Fruit fly (Drosophila melanogaster) whole organism, prepupa: ENCODE data around the gene CG3348.
A peak's percentile ranks its signal among the peaks of the same experiment; 100 is the strongest.

Experiments used
- Blimp-1 ChIP-seq: fragments of 200-800 bp; sonication (Bioruptor generic); optimal IDR thresholded peaks from 3 replicates; lab custom pipeline; 2017; ENCODE audit warnings: missing biosample characterization, missing genetic modification characterization, mild to moderate bottlenecking, moderate library complexity, missing genetic modification reagents
- CG10631 ChIP-seq: fragments of 200-800 bp; sonication (Bioruptor generic); optimal IDR thresholded peaks from 2 replicates; lab custom pipeline; 2016; ENCODE audit warnings: missing biosample characterization, missing genetic modification characterization
- CG10669 ChIP-seq: fragments of 200-800 bp; sonication (Bioruptor generic); optimal IDR thresholded peaks from 3 replicates; lab custom pipeline; 2018; ENCODE audit warnings: missing biosample characterization, mild to moderate bottlenecking, missing genetic modification characterization, moderate library complexity
- CG11762 ChIP-seq: fragments of 200-800 bp; sonication (Bioruptor generic); optimal IDR thresholded peaks from 3 replicates; lab custom pipeline; 2016; ENCODE audit warnings: missing biosample characterization, missing genetic modification characterization; ENCODE audit not compliant: insufficient read depth
- CG11902 ChIP-seq: fragments of 200-800 bp; sonication (Bioruptor generic); optimal IDR thresholded peaks from 3 replicates; lab custom pipeline; 2016; ENCODE audit warnings: missing biosample characterization, missing genetic modification characterization
- CG1621 ChIP-seq: fragments of 200-800 bp; sonication (Bioruptor generic); optimal IDR thresholded peaks from 3 replicates; lab custom pipeline; 2018; ENCODE audit warnings: missing biosample characterization, mild to moderate bottlenecking, missing genetic modification characterization
- CG3032 ChIP-seq: fragments of 200-800 bp; optimal IDR thresholded peaks from 2 replicates; lab custom pipeline; 2019; ENCODE audit warnings: missing biosample characterization, mild to moderate bottlenecking, missing genetic modification characterization, moderate library complexity
- CG31627 ChIP-seq: fragments of 200-800 bp; sonication (Bioruptor generic); optimal IDR thresholded peaks from 3 replicates; lab custom pipeline; 2016; ENCODE audit warnings: missing biosample characterization, missing genetic modification characterization
- CG32006 ChIP-seq: fragments of 200-800 bp; sonication (Bioruptor generic); optimal IDR thresholded peaks from 3 replicates; lab custom pipeline; 2017; ENCODE audit warnings: missing biosample characterization, mild to moderate bottlenecking, missing genetic modification characterization
- CG34406 ChIP-seq: fragments of 200-800 bp; sonication (Bioruptor generic); optimal IDR thresholded peaks from 3 replicates; lab custom pipeline; 2016; ENCODE audit warnings: missing biosample characterization, missing genetic modification characterization
- CG3919 ChIP-seq: fragments of 200-800 bp; sonication (Bioruptor generic); optimal IDR thresholded peaks from 3 replicates; lab custom pipeline; 2016; ENCODE audit warnings: missing biosample characterization, missing genetic modification characterization
- CG4318 ChIP-seq: fragments of 200-800 bp; sonication (Bioruptor generic); optimal IDR thresholded peaks from 3 replicates; lab custom pipeline; 2017; ENCODE audit warnings: missing biosample characterization, mild to moderate bottlenecking, missing genetic modification characterization
- CG6163 ChIP-seq: fragments of 200-800 bp; sonication (Bioruptor generic); IDR thresholded peaks from 3 replicates; pipeline ENCODE4 v1.3.6; 2022; ENCODE audit warnings: missing biosample characterization, missing genetic modification characterization
- CG6276 ChIP-seq: fragments of 200-800 bp; sonication (Bioruptor generic); optimal IDR thresholded peaks from 2 replicates; lab custom pipeline; 2017; ENCODE audit warnings: missing biosample characterization, mild to moderate bottlenecking, missing genetic modification characterization
- CG6808 ChIP-seq: fragments of 200-800 bp; sonication (Bioruptor generic); optimal IDR thresholded peaks from 3 replicates; lab custom pipeline; 2017; ENCODE audit warnings: missing biosample characterization, missing genetic modification characterization, mild to moderate bottlenecking, moderate library complexity, missing genetic modification reagents
- CG6854 ChIP-seq: fragments of 200-800 bp; sonication (Bioruptor generic); optimal IDR thresholded peaks from 2 replicates; lab custom pipeline; 2017; ENCODE audit warnings: missing biosample characterization, mild to moderate bottlenecking, missing genetic modification characterization
- CG7368 ChIP-seq: fragments of 200-800 bp; sonication (Bioruptor generic); optimal IDR thresholded peaks from 3 replicates; lab custom pipeline; 2016; ENCODE audit warnings: missing biosample characterization, missing genetic modification characterization
- CG8119 ChIP-seq: fragments of 200-800 bp; sonication (Bioruptor generic); IDR thresholded peaks from 3 replicates; pipeline ENCODE4 v1.3.6; 2022; ENCODE audit warnings: missing biosample characterization, missing genetic modification characterization
- CG8319 ChIP-seq: fragments of 200-800 bp; sonication (Bioruptor generic); optimal IDR thresholded peaks from 3 replicates; lab custom pipeline; 2016; ENCODE audit warnings: missing biosample characterization, missing genetic modification characterization
- CG9139 ChIP-seq: fragments of 200-800 bp; sonication (Bioruptor generic); optimal IDR thresholded peaks from 3 replicates; lab custom pipeline; 2017; ENCODE audit warnings: missing biosample characterization, mild to moderate bottlenecking, missing genetic modification characterization
- Eip75B ChIP-seq: fragments of 200-800 bp; sonication (Bioruptor generic); optimal IDR thresholded peaks from 3 replicates; lab custom pipeline; 2016; ENCODE audit warnings: missing biosample characterization, missing genetic modification characterization
- Eip78C ChIP-seq: fragments of 200-800 bp; sonication (Bioruptor generic); peaks from one replicate; lab custom pipeline; 2016; ENCODE audit warnings: missing biosample characterization, missing genetic modification characterization
- Eip93F ChIP-seq: fragments of 200-800 bp; sonication (Bioruptor generic); optimal IDR thresholded peaks from 2 replicates; lab custom pipeline; 2016; ENCODE audit warnings: missing biosample characterization, mild to moderate bottlenecking, missing genetic modification characterization
- Gug ChIP-seq: fragments of 200-800 bp; sonication (Bioruptor generic); IDR thresholded peaks from 2 replicates; pipeline ENCODE4 v1.3.6; 2022; ENCODE audit warnings: missing biosample characterization, missing genetic modification characterization
- Hr38 ChIP-seq: sonication (Bioruptor generic); optimal IDR thresholded peaks from 2 replicates; lab custom pipeline; 2016; ENCODE audit warnings: missing biosample characterization, missing genetic modification characterization
- Lpt ChIP-seq: fragments of 200-800 bp; sonication (Bioruptor generic); optimal IDR thresholded peaks from 3 replicates; lab custom pipeline; 2016; ENCODE audit warnings: missing biosample characterization, missing genetic modification characterization
- Met ChIP-seq: fragments of 200-800 bp; sonication (Bioruptor generic); optimal IDR thresholded peaks from 3 replicates; lab custom pipeline; 2016; ENCODE audit warnings: missing biosample characterization, missing genetic modification characterization
- OdsH ChIP-seq: fragments of 200-800 bp; sonication (Bioruptor generic); optimal IDR thresholded peaks from 3 replicates; lab custom pipeline; 2016; ENCODE audit warnings: missing biosample characterization, missing genetic modification characterization
- Sox102F ChIP-seq: fragments of 200-800 bp; sonication (Bioruptor generic); optimal IDR thresholded peaks from 2 replicates; lab custom pipeline; 2016; ENCODE audit warnings: missing biosample characterization, mild to moderate bottlenecking, missing genetic modification characterization
- Sox15 ChIP-seq: fragments of 200-800 bp; sonication (Bioruptor generic); optimal IDR thresholded peaks from 3 replicates; lab custom pipeline; 2016; ENCODE audit warnings: missing biosample characterization, missing genetic modification characterization
- cyc ChIP-seq: fragments of 200-800 bp; sonication (Bioruptor generic); optimal IDR thresholded peaks from 3 replicates; lab custom pipeline; 2016; ENCODE audit warnings: missing biosample characterization, missing genetic modification characterization
- dac ChIP-seq: fragments of 200-800 bp; sonication (Bioruptor generic); optimal IDR thresholded peaks from 2 replicates; lab custom pipeline; 2017; ENCODE audit warnings: missing biosample characterization, mild to moderate bottlenecking, missing genetic modification characterization
- dsx ChIP-seq: fragments of 200-800 bp; optimal IDR thresholded peaks from 3 replicates; lab custom pipeline; 2019; ENCODE audit warnings: missing biosample characterization, mild to moderate bottlenecking, missing genetic modification characterization, moderate library complexity; ENCODE audit not compliant: poor library complexity, severe bottlenecking
- eg ChIP-seq: fragments of 200-800 bp; sonication (Bioruptor generic); IDR thresholded peaks from 3 replicates; pipeline ENCODE4 v1.3.6; 2022; ENCODE audit warnings: missing biosample characterization, missing genetic modification characterization
- esn ChIP-seq: fragments of 200-800 bp; sonication (Bioruptor generic); optimal IDR thresholded peaks from 2 replicates; lab custom pipeline; 2016; ENCODE audit warnings: missing biosample characterization, mild to moderate bottlenecking, missing genetic modification characterization, moderate library complexity
- fd85E ChIP-seq: fragments of 200-800 bp; sonication (Bioruptor generic); optimal IDR thresholded peaks from 3 replicates; lab custom pipeline; 2016; ENCODE audit warnings: missing biosample characterization, missing genetic modification characterization
- fkh ChIP-seq: fragments of 200-800 bp; sonication (Bioruptor generic); optimal IDR thresholded peaks from 3 replicates; lab custom pipeline; 2017; ENCODE audit warnings: missing biosample characterization, mild to moderate bottlenecking, missing genetic modification characterization, moderate library complexity
- lz ChIP-seq: fragments of 200-800 bp; sonication (Bioruptor generic); optimal IDR thresholded peaks from 3 replicates; lab custom pipeline; 2016; ENCODE audit warnings: missing biosample characterization, missing genetic modification characterization
- pdm3 ChIP-seq: fragments of 200-800 bp; sonication (Bioruptor generic); optimal IDR thresholded peaks from 3 replicates; lab custom pipeline; 2016; ENCODE audit warnings: missing biosample characterization, missing genetic modification characterization
- salr ChIP-seq, 2 experiments: fragments of 200-800 bp; sonication (Bioruptor generic); optimal IDR thresholded peaks; 3 replicates each; lab custom pipeline; 2016 to 2018; ENCODE audit warnings: missing biosample characterization in 2 of 2, missing genetic modification characterization in 2 of 2, mild to moderate bottlenecking in 1 of 2
- ss ChIP-seq, 2 experiments: fragments of 200-800 bp; sonication (Bioruptor generic); optimal IDR thresholded peaks; 2 replicates in 1 of 2; 3 replicates in 1 of 2; lab custom pipeline; 2017 to 2018; ENCODE audit warnings: mild to moderate bottlenecking in 2 of 2, missing biosample characterization in 2 of 2, missing genetic modification characterization in 2 of 2, moderate library complexity in 1 of 2
- svp ChIP-seq: fragments of 200-800 bp; sonication (Bioruptor generic); peaks from one replicate; lab custom pipeline; 2016; ENCODE audit warnings: missing biosample characterization, missing genetic modification characterization
- topi ChIP-seq: fragments of 200-800 bp; sonication (Bioruptor generic); optimal IDR thresholded peaks from 3 replicates; lab custom pipeline; 2016; ENCODE audit warnings: missing biosample characterization, missing genetic modification characterization
- vri ChIP-seq: fragments of 200-800 bp; sonication (Bioruptor generic); optimal IDR thresholded peaks from 3 replicates; lab custom pipeline; 2016; ENCODE audit warnings: missing biosample characterization, mild to moderate bottlenecking, missing genetic modification characterization

The CG3348 gene

DNA sequence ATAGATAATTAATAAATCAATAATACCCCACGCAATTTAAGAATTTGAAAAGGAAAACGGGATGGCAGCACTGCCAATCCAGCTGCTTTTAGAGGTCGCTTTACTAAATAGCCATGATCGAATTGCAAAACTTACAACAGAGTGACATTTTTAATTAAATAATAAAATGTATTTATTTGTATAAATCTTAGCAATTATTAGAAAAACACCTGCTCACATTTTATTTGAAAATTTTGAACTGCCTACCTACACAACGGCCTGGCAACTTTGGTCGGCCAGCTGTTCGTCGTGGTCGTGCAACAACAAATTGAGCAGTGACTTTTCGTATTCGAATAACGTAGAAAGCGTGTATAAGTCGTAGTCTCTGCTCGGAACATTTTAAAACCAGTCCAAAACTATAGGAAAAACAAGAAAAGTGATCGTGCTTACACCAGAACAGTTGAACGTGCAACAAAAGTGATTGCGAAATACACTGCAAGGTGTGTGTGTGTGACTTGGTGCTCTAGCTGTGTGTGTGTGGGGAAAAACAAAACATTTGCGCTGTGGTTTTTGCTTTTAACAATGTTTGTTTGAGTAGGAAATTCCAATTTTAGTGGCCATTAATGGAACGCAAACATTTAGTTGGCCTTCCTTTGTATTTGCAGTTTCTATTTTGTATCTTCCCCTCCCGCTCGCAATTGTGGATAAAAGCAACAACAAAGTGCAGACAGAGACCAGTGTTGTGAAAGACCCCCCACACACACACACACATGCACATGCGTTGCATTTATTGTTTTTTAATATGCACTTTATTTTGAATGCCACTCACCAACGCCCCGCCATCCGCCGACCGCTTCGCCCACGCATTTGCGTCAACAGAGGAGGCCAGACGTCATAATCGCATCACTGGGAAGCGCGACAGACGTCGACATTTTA is 17.2 kb downstream of the CG3348 start, which contains the start of gene CG5938 (continued):
- TF ChIP-seq CG6854 (GFP tag; lab: Kevin White, UChicago): peak; percentile 30
- TF ChIP-seq CG31627 (GFP tag; lab: Kevin White, UChicago): peak; percentile 10
- peak; percentile 20 for TF ChIP-seq CG1621 (tag; lab: Kevin White, UChicago)
- TF ChIP-seq dac (GFP tag; lab: Kevin White, UChicago): no peak
- TF ChIP-seq topi (GFP tag; lab: Kevin White, UChicago): peak; percentile 22
- no peak for TF ChIP-seq CG8119 (GFP tag; lab: Robert Waterston, UW)
- TF ChIP-seq pdm3 (GFP tag; lab: Kevin White, UChicago): no peak
- TF ChIP-seq Blimp-1 (GFP tag; lab: Kevin White, UChicago): no peak
- no peak for TF ChIP-seq Sox15 (GFP tag; lab: Kevin White, UChicago)
- TF ChIP-seq Gug (GFP tag; lab: Robert Waterston, UW): no peak

DNA sequence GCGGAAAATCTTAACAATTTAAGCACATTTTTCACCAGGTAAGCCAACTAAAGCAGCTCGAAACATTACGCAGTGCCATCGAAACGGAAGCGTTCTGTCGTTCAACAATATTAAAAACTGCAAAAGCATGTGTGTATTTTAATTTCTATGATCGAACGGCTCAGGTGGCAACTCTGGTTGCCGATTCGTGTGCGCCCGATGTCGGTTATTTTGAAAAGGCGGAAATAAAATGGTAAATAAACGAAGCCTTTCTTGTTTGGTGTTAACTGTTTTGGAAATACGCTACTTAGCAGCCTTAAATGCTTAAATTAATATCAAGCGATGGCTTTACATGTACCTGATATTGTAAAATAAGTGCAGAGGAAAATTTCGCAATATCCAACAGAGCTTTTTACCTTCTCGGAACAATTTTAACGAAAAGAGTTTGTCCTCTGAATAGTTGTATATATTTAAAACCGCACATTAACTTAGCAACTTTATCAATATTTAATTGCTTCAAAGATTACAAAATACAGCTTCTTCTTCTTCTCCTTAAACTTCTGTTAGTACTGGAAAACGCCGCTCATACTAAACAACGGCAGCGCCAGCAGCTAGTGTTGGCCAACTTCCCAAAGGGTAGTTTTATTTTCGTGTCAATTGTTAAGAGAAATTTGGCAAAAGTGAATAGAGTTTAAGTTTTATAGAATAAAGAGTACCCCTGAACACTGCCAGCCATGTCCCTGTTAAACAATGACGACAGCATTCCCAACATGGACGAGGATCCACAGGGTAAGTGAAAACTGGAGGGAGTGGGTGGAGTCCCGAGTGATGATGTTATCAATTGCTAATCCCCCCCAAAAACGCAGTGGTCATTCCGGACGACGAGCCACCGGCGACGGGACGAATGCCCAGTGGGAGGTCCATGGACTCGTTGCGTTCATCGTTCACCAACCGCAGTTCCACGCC is 18.6 kb downstream of the CG3348 start, which contains the start of gene CG5934:
TSS of gene CG5934 (plus strand) at position 588 of the 945 bp plus-strand sequence.
- TF ChIP-seq vri (peak; percentile 56), CG3919 (GFP tag; lab: Kevin White, UChicago) (peak; percentile 46), salr (GFP tag; optimal IDR thresholded peaks at IDR 0.05; lab: Kevin White, UChicago) (no peak), CG10669 (GFP tag; lab: Kevin White, UChicago) (peak; percentile 1), CG32006 (GFP tag; lab: Kevin White, UChicago) (peak; percentile 3), CG9139 (GFP tag; lab: Kevin White, UChicago) (no peak), CG6808 (GFP tag; lab: Kevin White, UChicago) (peak; percentile 6), fd85E (GFP tag; lab: Kevin White, UChicago) (no peak), CG7368 (GFP tag; lab: Kevin White, UChicago) (no peak), esn (GFP tag; lab: Kevin White, UChicago) (peak; percentile 52), dsx (GFP tag; lab: Kevin White, UChicago) (no peak), CG11762 (GFP tag; lab: Kevin White, UChicago) (no peak), Sox15 (GFP tag; lab: Kevin White, UChicago) (no peak), CG11902 (GFP tag; lab: Kevin White, UChicago) (peak; percentile 10), Eip93F (GFP tag; lab: Kevin White, UChicago) (no peak), CG4318 (GFP tag; lab: Kevin White, UChicago) (no peak), Hr38 (GFP tag; lab: Kevin White, UChicago) (no peak), CG34406 (GFP tag; lab: Kevin White, UChicago) (peak; percentile 15), Blimp-1 (GFP tag; lab: Kevin White, UChicago) (no peak), svp (peak; percentile 50), CG6854 (GFP tag; lab: Kevin White, UChicago) (no peak), fkh (GFP tag; lab: Kevin White, UChicago) (peak; percentile 18), lz (GFP tag; lab: Kevin White, UChicago) (peak; percentile 35), Sox102F (GFP tag; lab: Kevin White, UChicago) (no peak), cyc (GFP tag; lab: Kevin White, UChicago) (peak; percentile 53), Eip75B (GFP tag; lab: Kevin White, UChicago) (peak; percentile 46), pdm3 (GFP tag; lab: Kevin White, UChicago) (peak; percentile 43), ss (GFP tag; optimal IDR thresholded peaks at IDR 0.05; lab: Kevin White, UChicago) (peak in 1 of 2 experiments; percentile 44), CG6276 (GFP tag; lab: Kevin White, UChicago) (peak; percentile 73), OdsH (GFP tag; lab: Kevin White, UChicago) (no peak), eg (GFP tag; lab: Robert Waterston, UW) (no peak), Gug (GFP tag; lab: Robert Waterston, UW) (no peak), Lpt (GFP tag; lab: Kevin White, UChicago) (no peak), dac (GFP tag; lab: Kevin White, UChicago) (no peak), Eip78C (GFP tag; lab: Kevin White, UChicago) (peak; percentile 61), CG8119 (GFP tag; lab: Robert Waterston, UW) (no peak), CG10631 (GFP tag; lab: Kevin White, UChicago) (no peak), CG8319 (GFP tag; lab: Kevin White, UChicago) (no peak), CG3032 (tag; lab: Kevin White, UChicago) (peak; percentile 2), Met (GFP tag; lab: Kevin White, UChicago) (no peak), CG6163 (GFP tag; lab: Robert Waterston, UW) (peak; percentile 47; the same call in 1 of the 3 replicates)
